Fruit fly (Drosophila melanogaster) whole organism, prepupa: ENCODE measurements around the gene CG17029.

Source experiments
- Blimp-1 ChIP-seq: fragments of 200-800 bp; sonication (Bioruptor generic); optimal IDR thresholded peaks from 3 replicates; lab custom pipeline; 2017; ENCODE audit warnings: missing biosample characterization, missing genetic modification characterization, mild to moderate bottlenecking, moderate library complexity, missing genetic modification reagents
- CG10631 ChIP-seq: fragments of 200-800 bp; sonication (Bioruptor generic); optimal IDR thresholded peaks from 2 replicates; lab custom pipeline; 2016; ENCODE audit warnings: missing biosample characterization, missing genetic modification characterization
- CG10669 ChIP-seq: fragments of 200-800 bp; sonication (Bioruptor generic); optimal IDR thresholded peaks from 3 replicates; lab custom pipeline; 2018; ENCODE audit warnings: missing biosample characterization, mild to moderate bottlenecking, missing genetic modification characterization, moderate library complexity
- CG11294 ChIP-seq: fragments of 200-800 bp; sonication (Bioruptor generic); IDR thresholded peaks from 2 replicates; pipeline ENCODE4 v1.3.6; 2022; ENCODE audit warnings: missing biosample characterization, missing genetic modification characterization
- CG11762 ChIP-seq: fragments of 200-800 bp; sonication (Bioruptor generic); optimal IDR thresholded peaks from 3 replicates; lab custom pipeline; 2016; ENCODE audit warnings: missing biosample characterization, missing genetic modification characterization; ENCODE audit not compliant: insufficient read depth
- CG11902 ChIP-seq: fragments of 200-800 bp; sonication (Bioruptor generic); optimal IDR thresholded peaks from 3 replicates; lab custom pipeline; 2016; ENCODE audit warnings: missing biosample characterization, missing genetic modification characterization
- CG15336 ChIP-seq: fragments of 200-800 bp; sonication (Bioruptor generic); IDR thresholded peaks from 2 replicates; pipeline ENCODE4 v1.3.6; 2022; ENCODE audit warnings: missing biosample characterization, missing genetic modification characterization
- CG16779 ChIP-seq: fragments of 200-800 bp; sonication (Bioruptor generic); optimal IDR thresholded peaks from 3 replicates; lab custom pipeline; 2017; ENCODE audit warnings: missing biosample characterization, mild to moderate bottlenecking, missing genetic modification characterization
- CG3032 ChIP-seq: fragments of 200-800 bp; optimal IDR thresholded peaks from 2 replicates; lab custom pipeline; 2019; ENCODE audit warnings: missing biosample characterization, mild to moderate bottlenecking, missing genetic modification characterization, moderate library complexity
- CG34406 ChIP-seq: fragments of 200-800 bp; sonication (Bioruptor generic); optimal IDR thresholded peaks from 3 replicates; lab custom pipeline; 2016; ENCODE audit warnings: missing biosample characterization, missing genetic modification characterization
- CG6163 ChIP-seq: fragments of 200-800 bp; sonication (Bioruptor generic); IDR thresholded peaks from 3 replicates; pipeline ENCODE4 v1.3.6; 2022; ENCODE audit warnings: missing biosample characterization, missing genetic modification characterization
- CG6792 ChIP-seq: fragments of 200-800 bp; sonication (Bioruptor generic); optimal IDR thresholded peaks from 3 replicates; lab custom pipeline; 2016; ENCODE audit warnings: missing biosample characterization, missing genetic modification characterization
- CG6808 ChIP-seq: fragments of 200-800 bp; sonication (Bioruptor generic); optimal IDR thresholded peaks from 3 replicates; lab custom pipeline; 2017; ENCODE audit warnings: missing biosample characterization, missing genetic modification characterization, mild to moderate bottlenecking, moderate library complexity, missing genetic modification reagents
- CG6854 ChIP-seq: fragments of 200-800 bp; sonication (Bioruptor generic); optimal IDR thresholded peaks from 2 replicates; lab custom pipeline; 2017; ENCODE audit warnings: missing biosample characterization, mild to moderate bottlenecking, missing genetic modification characterization
- CG7368 ChIP-seq: fragments of 200-800 bp; sonication (Bioruptor generic); optimal IDR thresholded peaks from 3 replicates; lab custom pipeline; 2016; ENCODE audit warnings: missing biosample characterization, missing genetic modification characterization
- CG8319 ChIP-seq: fragments of 200-800 bp; sonication (Bioruptor generic); optimal IDR thresholded peaks from 3 replicates; lab custom pipeline; 2016; ENCODE audit warnings: missing biosample characterization, missing genetic modification characterization
- CG8632 ChIP-seq: fragments of 200-800 bp; sonication (Bioruptor generic); optimal IDR thresholded peaks from 3 replicates; lab custom pipeline; 2016; ENCODE audit warnings: missing biosample characterization, missing genetic modification characterization
- CG9139 ChIP-seq: fragments of 200-800 bp; sonication (Bioruptor generic); optimal IDR thresholded peaks from 3 replicates; lab custom pipeline; 2017; ENCODE audit warnings: missing biosample characterization, mild to moderate bottlenecking, missing genetic modification characterization
- Eip75B ChIP-seq: fragments of 200-800 bp; sonication (Bioruptor generic); optimal IDR thresholded peaks from 3 replicates; lab custom pipeline; 2016; ENCODE audit warnings: missing biosample characterization, missing genetic modification characterization
- Eip78C ChIP-seq: fragments of 200-800 bp; sonication (Bioruptor generic); peaks from one replicate; lab custom pipeline; 2016; ENCODE audit warnings: missing biosample characterization, missing genetic modification characterization
- Eip93F ChIP-seq: fragments of 200-800 bp; sonication (Bioruptor generic); optimal IDR thresholded peaks from 2 replicates; lab custom pipeline; 2016; ENCODE audit warnings: missing biosample characterization, mild to moderate bottlenecking, missing genetic modification characterization
- Ets21C ChIP-seq: fragments of 200-800 bp; sonication (Bioruptor generic); optimal IDR thresholded peaks from 3 replicates; lab custom pipeline; 2016; ENCODE audit warnings: missing biosample characterization, missing genetic modification characterization
- Ets96B ChIP-seq: fragments of 200-800 bp; optimal IDR thresholded peaks from 2 replicates; lab custom pipeline; 2019; ENCODE audit warnings: missing biosample characterization, mild to moderate bottlenecking, missing genetic modification characterization, moderate library complexity
- Gug ChIP-seq: fragments of 200-800 bp; sonication (Bioruptor generic); IDR thresholded peaks from 2 replicates; pipeline ENCODE4 v1.3.6; 2022; ENCODE audit warnings: missing biosample characterization, missing genetic modification characterization
- Hr38 ChIP-seq: sonication (Bioruptor generic); optimal IDR thresholded peaks from 2 replicates; lab custom pipeline; 2016; ENCODE audit warnings: missing biosample characterization, missing genetic modification characterization
- Hr39 ChIP-seq: fragments of 200-800 bp; sonication (Bioruptor generic); optimal IDR thresholded peaks from 2 replicates; lab custom pipeline; 2016; ENCODE audit warnings: missing biosample characterization, missing genetic modification characterization
- Lpt ChIP-seq: fragments of 200-800 bp; sonication (Bioruptor generic); optimal IDR thresholded peaks from 3 replicates; lab custom pipeline; 2016; ENCODE audit warnings: missing biosample characterization, missing genetic modification characterization
- OdsH ChIP-seq: fragments of 200-800 bp; sonication (Bioruptor generic); optimal IDR thresholded peaks from 3 replicates; lab custom pipeline; 2016; ENCODE audit warnings: missing biosample characterization, missing genetic modification characterization
- Smox ChIP-seq: fragments of 200-800 bp; sonication (Bioruptor generic); optimal IDR thresholded peaks from 3 replicates; lab custom pipeline; 2016; ENCODE audit warnings: missing biosample characterization, missing genetic modification characterization
- Sox102F ChIP-seq: fragments of 200-800 bp; sonication (Bioruptor generic); optimal IDR thresholded peaks from 2 replicates; lab custom pipeline; 2016; ENCODE audit warnings: missing biosample characterization, mild to moderate bottlenecking, missing genetic modification characterization
- Sox14 ChIP-seq: fragments of 200-800 bp; sonication (Bioruptor generic); optimal IDR thresholded peaks from 3 replicates; lab custom pipeline; 2016; ENCODE audit warnings: missing biosample characterization, missing genetic modification characterization
- Sox15 ChIP-seq: fragments of 200-800 bp; sonication (Bioruptor generic); optimal IDR thresholded peaks from 3 replicates; lab custom pipeline; 2016; ENCODE audit warnings: missing biosample characterization, missing genetic modification characterization
- achi ChIP-seq: fragments of 200-800 bp; sonication (Bioruptor generic); optimal IDR thresholded peaks from 3 replicates; lab custom pipeline; 2016; ENCODE audit warnings: missing biosample characterization, missing genetic modification characterization
- acj6 ChIP-seq: fragments of 200-800 bp; sonication (Bioruptor generic); optimal IDR thresholded peaks from 3 replicates; lab custom pipeline; 2016; ENCODE audit warnings: missing biosample characterization, missing genetic modification characterization
- dac ChIP-seq: fragments of 200-800 bp; sonication (Bioruptor generic); optimal IDR thresholded peaks from 2 replicates; lab custom pipeline; 2017; ENCODE audit warnings: missing biosample characterization, mild to moderate bottlenecking, missing genetic modification characterization
- dsx ChIP-seq: fragments of 200-800 bp; optimal IDR thresholded peaks from 3 replicates; lab custom pipeline; 2019; ENCODE audit warnings: missing biosample characterization, mild to moderate bottlenecking, missing genetic modification characterization, moderate library complexity; ENCODE audit not compliant: poor library complexity, severe bottlenecking
- eg ChIP-seq: fragments of 200-800 bp; sonication (Bioruptor generic); IDR thresholded peaks from 3 replicates; pipeline ENCODE4 v1.3.6; 2022; ENCODE audit warnings: missing biosample characterization, missing genetic modification characterization
- fd59A ChIP-seq: fragments of 200-800 bp; sonication (Bioruptor generic); optimal IDR thresholded peaks from 2 replicates; lab custom pipeline; 2017; ENCODE audit warnings: missing biosample characterization, mild to moderate bottlenecking, missing genetic modification characterization, missing genetic modification reagents
- fd85E ChIP-seq: fragments of 200-800 bp; sonication (Bioruptor generic); optimal IDR thresholded peaks from 3 replicates; lab custom pipeline; 2016; ENCODE audit warnings: missing biosample characterization, missing genetic modification characterization
- fkh ChIP-seq: fragments of 200-800 bp; sonication (Bioruptor generic); optimal IDR thresholded peaks from 3 replicates; lab custom pipeline; 2017; ENCODE audit warnings: missing biosample characterization, mild to moderate bottlenecking, missing genetic modification characterization, moderate library complexity
- net ChIP-seq: fragments of 200-800 bp; sonication (Bioruptor generic); optimal IDR thresholded peaks from 3 replicates; lab custom pipeline; 2016; ENCODE audit warnings: missing biosample characterization, missing genetic modification characterization
- pdm3 ChIP-seq: fragments of 200-800 bp; sonication (Bioruptor generic); optimal IDR thresholded peaks from 3 replicates; lab custom pipeline; 2016; ENCODE audit warnings: missing biosample characterization, missing genetic modification characterization
- salr ChIP-seq, 2 experiments: fragments of 200-800 bp; sonication (Bioruptor generic); optimal IDR thresholded peaks; 3 replicates each; lab custom pipeline; 2016 to 2018; ENCODE audit warnings: missing biosample characterization in 2 of 2, missing genetic modification characterization in 2 of 2, mild to moderate bottlenecking in 1 of 2
- spab ChIP-seq: fragments of 200-800 bp; sonication (Bioruptor generic); optimal IDR thresholded peaks from 2 replicates; lab custom pipeline; 2017; ENCODE audit warnings: missing biosample characterization, mild to moderate bottlenecking, missing genetic modification characterization, missing genetic modification reagents
- ss ChIP-seq, 2 experiments: fragments of 200-800 bp; sonication (Bioruptor generic); optimal IDR thresholded peaks; 2 replicates in 1 of 2; 3 replicates in 1 of 2; lab custom pipeline; 2017 to 2018; ENCODE audit warnings: mild to moderate bottlenecking in 2 of 2, missing biosample characterization in 2 of 2, missing genetic modification characterization in 2 of 2, moderate library complexity in 1 of 2
- svp ChIP-seq: fragments of 200-800 bp; sonication (Bioruptor generic); peaks from one replicate; lab custom pipeline; 2016; ENCODE audit warnings: missing biosample characterization, missing genetic modification characterization

Gene CG17029

DNA sequence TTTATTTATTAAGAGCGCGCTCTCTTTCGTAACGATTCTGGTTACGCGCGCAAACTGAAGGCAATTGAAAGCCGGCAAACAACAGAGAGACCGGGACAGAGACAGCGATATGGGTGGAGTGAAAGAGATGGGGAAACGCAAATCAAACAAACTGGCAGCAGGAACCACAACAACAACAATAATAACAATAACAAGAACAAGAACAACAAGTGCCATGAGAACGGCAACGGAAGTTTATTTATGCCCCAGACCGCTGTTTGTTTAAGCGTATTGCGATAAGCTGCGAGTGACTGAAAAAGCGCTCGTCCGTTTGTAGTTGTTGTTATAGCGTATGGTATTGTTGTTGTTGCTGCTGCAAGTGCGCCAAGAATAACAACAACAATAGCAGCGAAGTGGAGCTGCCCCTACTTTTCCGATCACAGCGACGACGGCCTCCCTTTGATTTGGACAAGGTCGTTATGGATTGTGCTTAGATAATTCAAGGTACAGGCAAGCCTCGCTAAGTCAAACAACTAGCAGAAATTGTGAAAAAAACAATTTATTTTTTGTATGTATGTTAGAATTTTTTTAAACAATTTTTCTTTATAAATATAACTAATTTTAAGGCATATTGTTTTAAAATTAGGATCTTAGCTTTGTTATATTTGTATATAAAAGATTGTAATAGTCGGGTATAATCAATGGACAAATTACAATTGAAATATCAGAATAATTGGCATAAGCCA is 49.6 kb downstream of the CG17029 start (continued):
- TF ChIP-seq Sox14 (GFP tag; lab: Kevin White, UChicago), result peak; percentile 11
- TF ChIP-seq Hr39 (GFP tag; lab: Kevin White, UChicago), result no peak
- peak; percentile 29 for TF ChIP-seq svp (GFP tag; lab: Kevin White, UChicago)
- no peak for TF ChIP-seq Blimp-1 (GFP tag; lab: Kevin White, UChicago)
- peak; percentile 39 for TF ChIP-seq CG7368 (GFP tag; lab: Kevin White, UChicago)
- no peak for TF ChIP-seq Smox (GFP tag; lab: Kevin White, UChicago)
- peak; percentile 28 for TF ChIP-seq CG11762 (GFP tag; lab: Kevin White, UChicago)
- no peak for TF ChIP-seq Ets96B (tag; lab: Kevin White, UChicago)
- peak; percentile 42 for TF ChIP-seq net (GFP tag; lab: Kevin White, UChicago)
- TF ChIP-seq achi (GFP tag; lab: Kevin White, UChicago), result no peak
- peak; percentile 41 to 62 for TF ChIP-seq ss (GFP tag; optimal IDR thresholded peaks at IDR 0.05; lab: Kevin White, UChicago)
- no peak for TF ChIP-seq CG8319 (GFP tag; lab: Kevin White, UChicago)
- peak; percentile 12 for TF ChIP-seq Eip75B (GFP tag; lab: Kevin White, UChicago)
- no peak for TF ChIP-seq Gug (GFP tag; lab: Robert Waterston, UW)
- peak; percentile 27 for TF ChIP-seq pdm3 (GFP tag; lab: Kevin White, UChicago)
- TF ChIP-seq salr (GFP tag; optimal IDR thresholded peaks at IDR 0.05; lab: Kevin White, UChicago), result peak in 1 of 2 experiments; percentile 33
- no peak for TF ChIP-seq fd85E (GFP tag; lab: Kevin White, UChicago)
- no peak for TF ChIP-seq fd59A (GFP tag; lab: Kevin White, UChicago)
- TF ChIP-seq CG8632 (GFP tag; lab: Kevin White, UChicago), result peak; percentile 49
- TF ChIP-seq CG9139 (GFP tag; lab: Kevin White, UChicago), result peak; percentile 51
- TF ChIP-seq eg, result 0 out of 3 replicates have a peak, but pooled peaks have one; percentile 30
- peak; percentile 99 for TF ChIP-seq fkh
- peak; percentile 28 for TF ChIP-seq CG10631 (GFP tag; lab: Kevin White, UChicago)
- no peak for TF ChIP-seq dsx
- TF ChIP-seq CG6854 (GFP tag; lab: Kevin White, UChicago), result peak; percentile 97
- TF ChIP-seq CG15336 (GFP tag; lab: Robert Waterston, UW), result no peak
- TF ChIP-seq, all 60 proteins: peak for 30

dm6 chr3L:16027163-16027633 is 50.5 kb downstream of the CG17029 start:
- TF ChIP-seq OdsH (peak; percentile 62), Gug (GFP tag; lab: Robert Waterston, UW) (peak; percentile 59), Eip78C (GFP tag; lab: Kevin White, UChicago) (peak; percentile 89), CG9139 (GFP tag; lab: Kevin White, UChicago) (peak; percentile 64), CG11294 (GFP tag; lab: Robert Waterston, UW) (peak; percentile 80), CG6808 (peak; percentile 71), CG11902 (GFP tag; lab: Kevin White, UChicago) (peak; percentile 51), CG8319 (GFP tag; lab: Kevin White, UChicago) (peak; percentile 51), Lpt (GFP tag; lab: Kevin White, UChicago) (peak; percentile 66), CG11762 (GFP tag; lab: Kevin White, UChicago) (peak; percentile 67), CG34406 (peak; percentile 54), spab (peak; percentile 68), CG3032 (peak; percentile 44), CG10669 (GFP tag; lab: Kevin White, UChicago) (peak; percentile 64), salr (GFP tag; optimal IDR thresholded peaks at IDR 0.05; lab: Kevin White, UChicago) (peak; percentile 37 to 53), dsx (peak; percentile 8), Sox15 (GFP tag; lab: Kevin White, UChicago) (peak; percentile 41), Hr38 (GFP tag; lab: Kevin White, UChicago) (no peak), CG16779 (tag; lab: Kevin White, UChicago) (peak; percentile 39), Ets21C (GFP tag; lab: Kevin White, UChicago) (peak; percentile 17), CG6854 (GFP tag; lab: Kevin White, UChicago) (no peak), Hr39 (GFP tag; lab: Kevin White, UChicago) (peak; percentile 55), CG6163 (GFP tag; lab: Robert Waterston, UW) (peak; percentile 88), Sox102F (GFP tag; lab: Kevin White, UChicago) (peak; percentile 2), acj6 (peak; percentile 58), CG6792 (peak; percentile 65), fd85E (GFP tag; lab: Kevin White, UChicago) (no peak), CG15336 (GFP tag; lab: Robert Waterston, UW) (peak; percentile 82), eg (peak; percentile 91), dac (peak; percentile 62), svp (GFP tag; lab: Kevin White, UChicago) (peak; percentile 82), Eip93F (GFP tag; lab: Kevin White, UChicago) (peak; percentile 2), CG8632 (GFP tag; lab: Kevin White, UChicago) (peak; percentile 33)
